Fruit fly (Drosophila melanogaster): Measurements from ENCODE around the gene Svip.

Gene Svip

DNA sequence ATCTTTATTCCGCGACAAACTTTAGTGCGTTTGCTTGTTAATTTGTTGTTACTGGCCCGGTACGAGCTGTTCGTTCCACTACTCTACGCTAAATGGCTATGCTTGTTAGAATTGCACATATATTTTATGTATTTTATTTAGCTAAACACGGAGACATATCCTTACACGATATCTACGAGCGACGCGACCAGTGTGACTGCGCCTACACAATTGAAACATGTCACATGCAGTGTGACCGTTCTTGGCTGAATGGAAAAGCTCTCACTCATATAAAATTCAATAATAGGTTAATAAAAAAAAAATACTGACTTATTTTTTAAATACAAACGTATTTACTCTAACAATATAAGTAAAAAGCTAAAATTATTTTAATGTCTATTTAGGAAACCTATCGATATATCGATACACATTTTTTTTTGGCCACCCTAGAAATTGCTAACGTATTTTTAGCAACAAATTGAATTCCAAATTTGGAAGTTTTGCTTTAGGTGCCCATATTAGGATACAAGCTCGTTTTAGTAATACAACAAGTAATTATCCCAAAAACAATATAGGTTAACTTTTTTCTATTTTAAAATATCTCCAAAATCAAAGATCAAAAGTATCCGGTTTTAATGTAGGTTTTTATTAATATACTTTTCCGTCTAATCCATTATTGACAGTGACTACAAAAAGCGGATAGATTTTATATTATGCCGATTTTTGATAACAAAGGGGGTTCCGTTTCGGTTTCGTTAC, 40.4 kb downstream of the Svip start, which contains the start of gene CG4080:
Gene CG4080 (minus strand): TSS at position 215 of the 738 bp plus-strand sequence.
- TF ChIP-seq vri (GFP tag; optimal IDR thresholded peaks at IDR 0.05) = peak; percentile 40
- peak; percentile 8 for TF ChIP-seq acj6 (GFP tag; optimal IDR thresholded peaks at IDR 0.05)
- no peak for TF ChIP-seq Sox15 (GFP tag; optimal IDR thresholded peaks at IDR 0.05)
- TF ChIP-seq esn (GFP tag; optimal IDR thresholded peaks at IDR 0.05) = peak; percentile 61
- peak; percentile 5 for TF ChIP-seq achi (GFP tag; optimal IDR thresholded peaks at IDR 0.05)
- peak; percentile 64 for TF ChIP-seq Sox102F (GFP tag; optimal IDR thresholded peaks at IDR 0.05)
- no peak for TF ChIP-seq CG11294 (GFP tag; IDR thresholded peaks at IDR 0.05)
- TF ChIP-seq Eip78C (GFP tag) = peak; percentile 79
- TF ChIP-seq CG8119 (GFP tag; IDR thresholded peaks at IDR 0.05) = no peak
- TF ChIP-seq CG8632 (GFP tag; optimal IDR thresholded peaks at IDR 0.05) = peak; percentile 26
- TF ChIP-seq topi (GFP tag; optimal IDR thresholded peaks at IDR 0.05) = peak; percentile 46
- no peak for TF ChIP-seq CG15336 (GFP tag; IDR thresholded peaks at IDR 0.05)
- no peak for TF ChIP-seq Hr39 (GFP tag; optimal IDR thresholded peaks at IDR 0.05)
- TF ChIP-seq net (GFP tag; optimal IDR thresholded peaks at IDR 0.05) = no peak
- TF ChIP-seq Smox (GFP tag; optimal IDR thresholded peaks at IDR 0.05) = no peak
- TF ChIP-seq CG11902 (GFP tag; optimal IDR thresholded peaks at IDR 0.05) = no peak
- peak; percentile 30 for TF ChIP-seq CG1621 (tag; optimal IDR thresholded peaks at IDR 0.05)
- TF ChIP-seq Eip75B (GFP tag; optimal IDR thresholded peaks at IDR 0.05) = peak; percentile 7
- no peak for TF ChIP-seq CG9139 (GFP tag; optimal IDR thresholded peaks at IDR 0.05)
- peak; percentile 21 for TF ChIP-seq Sox14 (GFP tag; optimal IDR thresholded peaks at IDR 0.05)
- TF ChIP-seq ss (GFP tag; optimal IDR thresholded peaks at IDR 0.05) = peak in 1 of 2 experiments; percentile 10
- no peak for TF ChIP-seq eg (GFP tag; IDR thresholded peaks at IDR 0.05)
- peak; percentile 37 for TF ChIP-seq lz (GFP tag; optimal IDR thresholded peaks at IDR 0.05)
- peak; percentile 31 for TF ChIP-seq cyc (GFP tag; optimal IDR thresholded peaks at IDR 0.05)
- TF ChIP-seq Hr38 (GFP tag; optimal IDR thresholded peaks at IDR 0.05) = no peak
- peak; percentile 82 for TF ChIP-seq fkh (GFP tag; optimal IDR thresholded peaks at IDR 0.05)
- TF ChIP-seq CG11762 (GFP tag; optimal IDR thresholded peaks at IDR 0.05; ENCODE audit: insufficient read depth) = no peak
- TF ChIP-seq CG3919 (GFP tag; optimal IDR thresholded peaks at IDR 0.05) = no peak
- no peak for TF ChIP-seq CG6808 (GFP tag; optimal IDR thresholded peaks at IDR 0.05)
- peak; percentile 48 for TF ChIP-seq dsx (GFP tag; optimal IDR thresholded peaks at IDR 0.05; ENCODE audit: poor library complexity, severe bottlenecking)
- TF ChIP-seq Met (GFP tag; optimal IDR thresholded peaks at IDR 0.05) = peak; percentile 64
- peak; percentile 9 for TF ChIP-seq CG6854 (GFP tag; optimal IDR thresholded peaks at IDR 0.05)
- peak; percentile 43 for TF ChIP-seq CG16779 (tag; optimal IDR thresholded peaks at IDR 0.05)
- no peak for TF ChIP-seq CG3032 (tag; optimal IDR thresholded peaks at IDR 0.05)
- TF ChIP-seq svp (GFP tag) = peak; percentile 59
- no peak for TF ChIP-seq pdm3 (GFP tag; optimal IDR thresholded peaks at IDR 0.05)
- peak; percentile 61 for TF ChIP-seq Eip93F (GFP tag; optimal IDR thresholded peaks at IDR 0.05)
- TF ChIP-seq CG4318 (GFP tag; optimal IDR thresholded peaks at IDR 0.05) = no peak
- TF ChIP-seq CG34406 (GFP tag; optimal IDR thresholded peaks at IDR 0.05) = no peak
- no peak for TF ChIP-seq spab (GFP tag; optimal IDR thresholded peaks at IDR 0.05)
- no peak for TF ChIP-seq Lpt (GFP tag; optimal IDR thresholded peaks at IDR 0.05)

- TF ChIP-seq CG1621 (tag; optimal IDR thresholded peaks at IDR 0.05) = peak; percentile 55
- no peak for TF ChIP-seq eg (GFP tag; IDR thresholded peaks at IDR 0.05)
- peak; percentile 13 for TF ChIP-seq Sox14 (GFP tag; optimal IDR thresholded peaks at IDR 0.05)
- no peak for TF ChIP-seq CG15336 (GFP tag; IDR thresholded peaks at IDR 0.05)
Observed at dm6 chr3L:9399855-9400254, 41.1 kb downstream of the Svip start.

Measured in whole organism, prepupa.